Worm (Caenorhabditis elegans): Measurements from ENCODE around the gene clec-246.

Gene clec-246

ce11 chrV:18171568-18171967 is 17.7 kb upstream of the clec-246 start, which contains the start of gene C14A6.8:
TSS of gene C14A6.8 (minus strand) at chrV:18171668.
- no peak for TF ChIP-seq mep-1 (tag; optimal IDR thresholded peaks at IDR 0.05)
- TF ChIP-seq daf-8 (GFP tag; IDR thresholded peaks at IDR 0.05), result no peak
- no peak for TF ChIP-seq mxl-2 (GFP tag; conservative IDR thresholded peaks at IDR 0.05)
- no peak for TF ChIP-seq ama-1 (optimal IDR thresholded peaks at IDR 0.05)
- TF ChIP-seq zip-2 (tag; optimal IDR thresholded peaks at IDR 0.05), result no peak
- TF ChIP-seq lin-1 (GFP tag; IDR thresholded peaks at IDR 0.05), result no peak
- no peak for TF ChIP-seq jun-1 (tag; optimal IDR thresholded peaks at IDR 0.05)
- no peak for TF ChIP-seq ztf-11 (tag; optimal IDR thresholded peaks at IDR 0.05)
- no peak for TF ChIP-seq nhr-11 (tag; optimal IDR thresholded peaks at IDR 0.05)
- no peak for TF ChIP-seq D1046.2 (GFP tag; IDR thresholded peaks at IDR 0.05)
- TF ChIP-seq lin-38 (GFP tag; IDR thresholded peaks at IDR 0.05), result no peak
- no peak for TF ChIP-seq lim-7 (GFP tag; IDR thresholded peaks at IDR 0.05)
- no peak for TF ChIP-seq snpc-1.2 (GFP tag; IDR thresholded peaks at IDR 0.05)
- TF ChIP-seq zfp-2 (tag; optimal IDR thresholded peaks at IDR 0.05), result no peak
- TF ChIP-seq hmg-1.1 (GFP tag; IDR thresholded peaks at IDR 0.05), result no peak
- no peak for TF ChIP-seq dmd-8 (GFP tag; IDR thresholded peaks at IDR 0.05)
- TF ChIP-seq mes-2 (tag; optimal IDR thresholded peaks at IDR 0.05; ENCODE audit: poor library complexity, severe bottlenecking), result no peak
- TF ChIP-seq zfp-3 (GFP tag; conservative IDR thresholded peaks at IDR 0.05), result no peak
- no peak for TF ChIP-seq dpl-1 (GFP tag; optimal IDR thresholded peaks at IDR 0.05)

ce11 chrV:18174951-18175350 is 14.3 kb upstream of the clec-246 start:
- TF ChIP-seq dmd-8 (GFP tag; IDR thresholded peaks at IDR 0.05), result 0 out of 2 replicates have a peak, but pooled peaks have one; percentile 35
- TF ChIP-seq madf-5 (GFP tag; IDR thresholded peaks at IDR 0.05), result peak in 1 of 2 experiments; percentile 69; a peak in 1 of 4 replicates

- no peak for TF ChIP-seq lin-29 (GFP tag; IDR thresholded peaks at IDR 0.05)
- TF ChIP-seq attf-4 (tag; optimal IDR thresholded peaks at IDR 0.05), result no peak
- TF ChIP-seq aha-1 (tag), result no peak
- TF ChIP-seq Y48G9A.11 (GFP tag; IDR thresholded peaks at IDR 0.05), result no peak
- no peak for TF ChIP-seq zfp-3 (GFP tag; conservative IDR thresholded peaks at IDR 0.05)
- TF ChIP-seq dmd-8 (GFP tag; IDR thresholded peaks at IDR 0.05), result no peak
- no peak for TF ChIP-seq dpl-1 (GFP tag; optimal IDR thresholded peaks at IDR 0.05)
- TF ChIP-seq fos-1 (tag; optimal IDR thresholded peaks at IDR 0.05), result no peak
- TF ChIP-seq F44E2.7 (GFP tag; IDR thresholded peaks at IDR 0.05), result no peak
- no peak for TF ChIP-seq ctbp-1 (GFP tag; IDR thresholded peaks at IDR 0.05)
- TF ChIP-seq nhr-48 (tag; optimal IDR thresholded peaks at IDR 0.05), result no peak
- TF ChIP-seq mxl-3 (GFP tag; optimal IDR thresholded peaks at IDR 0.05), result no peak
- no peak for TF ChIP-seq nhr-6 (tag; optimal IDR thresholded peaks at IDR 0.05)
- no peak for TF ChIP-seq lin-15B (tag; optimal IDR thresholded peaks at IDR 0.05)
- TF ChIP-seq nhr-25 (tag; optimal IDR thresholded peaks at IDR 0.05; ENCODE audit: borderline replicate concordance, insufficient read depth), result no peak
- TF ChIP-seq tra-1 (GFP tag; IDR thresholded peaks at IDR 0.05), result no peak
- no peak for TF ChIP-seq Y105C5A.15 (GFP tag; IDR thresholded peaks at IDR 0.05)
- TF ChIP-seq cey-2 (tag; optimal IDR thresholded peaks at IDR 0.05; ENCODE audit: borderline replicate concordance, insufficient read depth), result no peak
- TF ChIP-seq F10B5.3 (tag; optimal IDR thresholded peaks at IDR 0.05), result no peak
These were observed 10.6 kb upstream of the clec-246 start, which contains the start of gene C31G12.4 for ce11 chrV:18178659-18179058. TSS of gene C31G12.4 (minus strand) at chrV:18178759.

- no peak for TF ChIP-seq snpc-4 (tag; optimal IDR thresholded peaks at IDR 0.05)
- no peak for TF ChIP-seq unc-130 (GFP tag; optimal IDR thresholded peaks at IDR 0.05)
- TF ChIP-seq ceh-28 (tag; optimal IDR thresholded peaks at IDR 0.05), result no peak
- no peak for TF ChIP-seq cey-2 (tag; optimal IDR thresholded peaks at IDR 0.05; ENCODE audit: borderline replicate concordance, insufficient read depth)
- TF ChIP-seq nhr-76 (tag; optimal IDR thresholded peaks at IDR 0.05), result no peak
- TF ChIP-seq T20F7.1 (GFP tag; optimal IDR thresholded peaks at IDR 0.05), result no peak
- TF ChIP-seq zfp-2 (tag; optimal IDR thresholded peaks at IDR 0.05), result no peak
- TF ChIP-seq lin-29 (GFP tag; IDR thresholded peaks at IDR 0.05), result no peak
- no peak for TF ChIP-seq Y75B8A.6 (GFP tag; IDR thresholded peaks at IDR 0.05)
- TF ChIP-seq vab-7 (GFP tag; IDR thresholded peaks at IDR 0.05), result no peak
These were observed 9.6 kb upstream of the clec-246 start, which contains the start of gene C31G12.1 for ce11 chrV:18179663-18180062. TSS of gene C31G12.1 (plus strand) at chrV:18179963.

Data from whole organism, L4 larva.